Worm (Caenorhabditis elegans) whole organism, L3 larva: ENCODE results near the gene rac-2.

Experiments
- R02D3.7 ChIP-seq: fragments of 150-350 bp; optimal IDR thresholded peaks from 2 replicates; lab custom pipeline; 2014; ENCODE audit warnings: missing biosample characterization, missing genetic modification characterization
- ama-1 ChIP-seq: fragments of 150-350 bp; optimal IDR thresholded peaks from 2 replicates; lab custom pipeline; 2018
- ceh-82 ChIP-seq: fragments of 150-350 bp; optimal IDR thresholded peaks from 2 replicates; lab custom pipeline; 2014; ENCODE audit warnings: missing biosample characterization, missing genetic modification characterization
- egl-27 ChIP-seq: sonication (generic microtip); optimal IDR thresholded peaks from 4 replicates; lab custom pipeline; 2017; ENCODE audit warnings: missing biosample characterization, missing genetic modification reagents, missing genetic modification characterization
- eor-1 ChIP-seq, 2 experiments: fragments of 150-350 bp; optimal IDR thresholded peaks; 2 replicates each; lab custom pipeline; 2014 to 2018; ENCODE audit warnings: missing biosample characterization in 2 of 2, missing genetic modification characterization in 2 of 2
- fkh-10 ChIP-seq: sonication (generic microtip); optimal IDR thresholded peaks from 2 replicates; lab custom pipeline; 2017; ENCODE audit warnings: missing biosample characterization, missing genetic modification reagents, missing genetic modification characterization
- jun-1 ChIP-seq: fragments of 150-350 bp; optimal IDR thresholded peaks from 2 replicates; lab custom pipeline; 2014; ENCODE audit warnings: missing biosample characterization, missing genetic modification reagents, missing genetic modification characterization
- lin-39 ChIP-seq: fragments of 150-350 bp; optimal IDR thresholded peaks from 2 replicates; lab custom pipeline; 2018; ENCODE audit warnings: missing biosample characterization, missing genetic modification reagents, missing genetic modification characterization
- nhr-11 ChIP-seq: fragments of 150-350 bp; optimal IDR thresholded peaks from 2 replicates; lab custom pipeline; 2014; ENCODE audit warnings: missing biosample characterization, missing genetic modification characterization
- nhr-12 ChIP-seq: fragments of 150-350 bp; optimal IDR thresholded peaks from 2 replicates; lab custom pipeline; 2014; ENCODE audit warnings: missing biosample characterization, missing genetic modification characterization
- pqm-1 ChIP-seq: fragments of 150-350 bp; optimal IDR thresholded peaks from 2 replicates; lab custom pipeline; 2017; ENCODE audit warnings: missing biosample characterization, missing genetic modification characterization, inconsistent platforms
- snpc-4 ChIP-seq: fragments of 150-350 bp; optimal IDR thresholded peaks from 2 replicates; lab custom pipeline; 2014; ENCODE audit warnings: missing biosample characterization, missing genetic modification characterization
- unc-39 ChIP-seq: sonication (generic microtip); optimal IDR thresholded peaks from 4 replicates; lab custom pipeline; 2017; ENCODE audit warnings: missing biosample characterization, missing genetic modification characterization
- unc-62 ChIP-seq: fragments of 150-350 bp; sonication (generic microtip); optimal IDR thresholded peaks from 4 replicates; lab custom pipeline; 2014; ENCODE audit warnings: missing biosample characterization, missing genetic modification reagents, missing genetic modification characterization

- TF ChIP-seq fkh-10 (GFP tag; lab: Kevin White, UChicago) (no peak), nhr-11 (tag; lab: Kevin White, UChicago) (no peak), ama-1 (lab: Kevin White, UChicago) (no peak), R02D3.7 (tag; lab: Kevin White, UChicago) (no peak), nhr-12 (tag; lab: Kevin White, UChicago) (no peak), egl-27 (tag; lab: Kevin White, UChicago) (no peak), jun-1 (tag; lab: Kevin White, UChicago) (no peak), snpc-4 (tag; lab: Kevin White, UChicago) (no peak), unc-39 (tag; lab: Kevin White, UChicago) (no peak), eor-1 (tag; optimal IDR thresholded peaks at IDR 0.05; lab: Kevin White, UChicago) (no peak), pqm-1 (no peak), ceh-82 (no peak), lin-39 (tag; lab: Kevin White, UChicago) (no peak), unc-62 (no peak)
Observed at ce11 chrIV:16310103-16310502, 2.1 kb downstream of the rac-2 start.
